Worm (Caenorhabditis elegans): ENCODE results near the gene Y110A2AL.5.

ce11 chrII:2829482-2829881 is 34.8 kb upstream of the Y110A2AL.5 start:
- TF ChIP-seq dao-5 (tag; optimal IDR thresholded peaks at IDR 0.05) (no peak), W03F9.2 (tag; optimal IDR thresholded peaks at IDR 0.05) (no peak)
